Worm (Caenorhabditis elegans) whole organism, L4/young adult: ENCODE results near the gene Y54G11A.3.
"Not testable (repeated sequence)": the region's sequence is repeated elsewhere in the genome, so short reads cannot be mapped to it uniquely, and the experiment has no call there.

Experiments
- W03F9.2 ChIP-seq: fragments of 150-350 bp; optimal IDR thresholded peaks from 2 replicates; lab custom pipeline; 2014; ENCODE audit warnings: missing biosample characterization, missing genetic modification characterization
- dao-5 ChIP-seq: sonication (generic microtip); optimal IDR thresholded peaks from 2 replicates; lab custom pipeline; 2016; ENCODE audit warnings: missing genotype, missing genetic modification characterization, moderate library complexity, missing compliant biosample characterization
- him-1 ChIP-seq: sonication (generic microtip); optimal IDR thresholded peaks from 2 replicates; lab custom pipeline; 2016; ENCODE audit warnings: missing genotype, missing genetic modification reagents, missing genetic modification characterization, missing compliant biosample characterization

The Y54G11A.3 gene

DNA sequence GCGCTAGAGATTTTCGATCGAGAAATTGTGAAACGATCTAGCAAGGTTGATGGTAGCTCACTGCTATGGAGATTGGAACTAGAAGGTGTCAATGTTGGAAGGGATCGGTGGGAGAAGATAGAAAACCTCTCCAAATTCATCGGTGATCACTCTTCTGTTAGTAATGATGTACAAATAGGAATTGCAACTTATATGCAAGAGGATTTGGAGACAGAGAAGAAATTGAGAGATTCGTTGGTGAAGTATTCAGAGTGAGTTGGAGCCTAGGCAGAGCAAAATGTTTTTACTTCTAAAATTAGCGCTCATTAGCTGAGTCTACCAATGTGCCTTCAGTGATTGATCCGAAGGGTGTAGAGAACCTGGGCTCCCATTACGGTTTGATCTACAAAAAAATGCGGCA is 18.0 kb downstream of the Y54G11A.3 start:
- TF ChIP-seq dao-5 (tag; lab: Kevin White, UChicago), result no peak
- TF ChIP-seq W03F9.2 (tag; lab: Kevin White, UChicago), result no peak
- no peak for TF ChIP-seq him-1 (tag; lab: Kevin White, UChicago)

DNA sequence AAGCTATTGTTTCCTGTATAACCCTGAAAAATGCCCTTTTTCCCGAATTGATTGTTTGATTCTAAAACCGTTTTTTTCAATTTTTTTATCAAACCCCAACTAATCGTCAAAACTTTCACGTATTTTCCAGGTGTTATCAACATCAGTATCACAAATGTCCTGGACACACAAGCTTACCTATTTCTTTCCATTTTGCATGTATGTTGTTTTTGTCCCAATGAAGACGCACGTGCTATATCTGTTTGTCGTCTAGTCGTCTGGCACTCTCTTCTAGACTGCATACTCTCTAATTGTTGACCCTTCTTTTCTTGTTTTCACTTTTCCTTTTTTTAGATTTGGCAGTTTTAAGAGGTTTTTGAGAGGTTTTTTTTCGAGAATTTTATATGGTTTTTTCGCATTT is 19.9 kb downstream of the Y54G11A.3 start:
- TF ChIP-seq dao-5 (tag; lab: Kevin White, UChicago), result no peak
- peak; percentile 47 for TF ChIP-seq W03F9.2 (tag; lab: Kevin White, UChicago)

DNA sequence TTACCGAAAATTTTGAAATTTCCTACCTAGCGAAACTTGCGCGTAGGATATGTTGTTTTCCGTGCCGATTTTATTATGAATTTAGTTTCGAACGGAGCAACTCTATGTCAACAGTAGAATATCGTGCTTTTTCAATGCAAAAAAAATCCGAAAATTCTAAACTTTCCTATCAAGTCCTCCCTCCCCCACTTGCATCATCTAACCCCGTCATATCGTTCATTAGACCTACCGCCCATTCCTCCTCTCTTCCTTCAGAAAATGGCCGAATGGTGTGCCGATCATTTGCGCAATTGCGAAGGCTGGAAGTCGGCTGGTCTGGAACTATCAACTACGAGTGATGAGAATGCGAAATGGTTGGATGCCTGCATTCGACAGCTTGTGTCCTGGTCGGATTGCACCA is 20.6 kb downstream of the Y54G11A.3 start, which contains the start of gene Y54G11A.7:
Gene Y54G11A.7 (plus strand): TSS at position 256 of the 400 bp plus-strand sequence.
- TF ChIP-seq W03F9.2, him-1, dao-5 (tag; lab: Kevin White, UChicago): not testable (repeated sequence)

DNA sequence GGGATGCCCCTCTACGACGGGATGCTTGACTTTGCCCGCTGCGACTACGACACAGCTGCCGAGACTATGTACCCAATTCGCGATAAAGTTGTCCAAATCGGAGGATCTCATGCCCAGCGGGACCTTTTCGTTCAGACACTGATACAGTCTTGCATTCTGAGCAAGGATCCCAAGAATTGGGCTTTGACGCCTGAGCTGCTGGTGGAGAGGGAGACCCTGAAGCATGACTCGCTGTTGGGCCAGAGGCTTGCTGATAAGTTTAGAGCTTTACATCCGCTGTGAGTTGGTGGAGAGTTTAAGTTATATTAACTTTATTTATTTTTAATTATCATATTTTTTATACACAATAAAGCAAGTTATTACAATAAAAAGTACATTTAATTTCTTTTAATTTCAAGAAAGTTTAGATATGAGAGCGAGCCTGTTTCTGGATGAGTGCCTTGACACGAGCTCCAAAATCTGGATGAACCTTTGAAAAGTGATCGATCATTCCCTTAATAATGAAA is 22.9 kb downstream of the Y54G11A.3 start:
- TF ChIP-seq dao-5 (tag; lab: Kevin White, UChicago) (no peak), him-1 (tag; lab: Kevin White, UChicago) (no peak)

DNA sequence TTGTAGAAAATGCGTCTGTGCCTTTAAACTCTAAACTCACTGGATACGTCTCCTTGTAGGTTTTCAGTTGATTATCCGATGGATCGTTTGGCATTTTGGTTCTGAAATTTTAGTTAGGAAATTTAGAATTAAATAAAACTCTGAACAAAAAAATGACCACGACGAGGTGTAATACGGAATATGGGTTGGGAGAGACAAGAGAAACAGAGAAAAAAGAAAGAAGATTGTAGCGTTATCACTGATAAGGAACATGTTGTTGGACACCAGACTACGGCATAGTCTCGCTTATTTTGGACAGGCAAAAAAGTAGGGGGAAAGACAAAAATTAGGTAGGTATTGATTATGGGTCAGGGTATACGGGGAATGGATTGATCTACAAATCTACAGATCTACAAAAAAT is 25.5 kb downstream of the Y54G11A.3 start, which contains the start of gene ctl-2:
Gene ctl-2 (minus strand): TSS at position 101 of the 400 bp plus-strand sequence.
- TF ChIP-seq W03F9.2, him-1, dao-5 (tag; lab: Kevin White, UChicago): not testable (repeated sequence)

DNA sequence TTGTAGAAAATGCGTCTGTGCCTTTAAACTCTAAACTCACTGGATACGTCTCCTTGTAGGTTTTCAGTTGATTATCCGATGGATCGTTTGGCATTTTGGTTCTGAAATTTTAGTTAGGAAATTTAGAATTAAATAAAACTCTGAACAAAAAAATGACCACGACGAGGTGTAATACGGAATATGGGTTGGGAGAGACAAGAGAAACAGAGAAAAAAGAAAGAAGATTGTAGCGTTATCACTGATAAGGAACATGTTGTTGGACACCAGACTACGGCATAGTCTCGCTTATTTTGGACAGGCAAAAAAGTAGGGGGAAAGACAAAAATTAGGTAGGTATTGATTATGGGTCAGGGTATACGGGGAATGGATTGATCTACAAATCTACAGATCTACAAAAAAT is 29.7 kb downstream of the Y54G11A.3 start, which contains the start of gene ctl-1:
Gene ctl-1 (minus strand): TSS at position 101 of the 400 bp plus-strand sequence.
- not testable (repeated sequence) for TF ChIP-seq W03F9.2, him-1, dao-5 (tag; lab: Kevin White, UChicago)

DNA sequence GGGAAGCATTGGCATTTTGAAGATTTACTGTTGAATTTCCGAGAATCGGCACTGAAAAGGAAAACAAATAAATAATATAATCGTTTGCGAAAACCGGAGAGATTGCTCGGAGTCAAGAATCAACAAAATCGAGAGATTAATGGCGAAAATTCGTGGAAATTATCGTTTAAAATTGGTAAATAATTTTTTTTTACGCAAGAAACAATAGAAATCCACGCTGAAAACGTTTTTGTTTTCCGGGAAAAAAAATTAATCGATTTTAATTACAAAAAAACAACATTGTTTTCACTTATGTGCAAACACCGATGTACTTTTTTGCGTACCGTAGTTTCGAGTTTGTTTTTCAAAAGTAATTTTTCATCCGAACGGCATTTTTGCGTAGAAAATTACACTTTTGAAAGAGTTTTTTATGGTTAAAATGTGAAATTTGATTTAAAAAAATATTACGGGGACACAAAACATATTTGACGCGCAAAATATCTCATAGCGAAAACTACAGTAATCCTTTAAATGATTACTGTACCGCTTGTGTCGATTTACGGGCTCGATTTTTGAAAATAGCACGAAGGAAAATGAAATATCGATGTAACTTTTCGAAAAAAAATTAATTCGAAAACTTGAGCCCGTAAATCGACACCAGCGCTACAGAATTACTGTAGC is 34.4 kb downstream of the Y54G11A.3 start, which contains the start of gene ctl-3:
Gene ctl-3 (minus strand): TSS at position 51 of the 660 bp plus-strand sequence.
- TF ChIP-seq dao-5 (tag; lab: Kevin White, UChicago), result no peak
- no peak for TF ChIP-seq him-1 (tag; lab: Kevin White, UChicago)
- no peak for TF ChIP-seq W03F9.2 (tag; lab: Kevin White, UChicago)

DNA sequence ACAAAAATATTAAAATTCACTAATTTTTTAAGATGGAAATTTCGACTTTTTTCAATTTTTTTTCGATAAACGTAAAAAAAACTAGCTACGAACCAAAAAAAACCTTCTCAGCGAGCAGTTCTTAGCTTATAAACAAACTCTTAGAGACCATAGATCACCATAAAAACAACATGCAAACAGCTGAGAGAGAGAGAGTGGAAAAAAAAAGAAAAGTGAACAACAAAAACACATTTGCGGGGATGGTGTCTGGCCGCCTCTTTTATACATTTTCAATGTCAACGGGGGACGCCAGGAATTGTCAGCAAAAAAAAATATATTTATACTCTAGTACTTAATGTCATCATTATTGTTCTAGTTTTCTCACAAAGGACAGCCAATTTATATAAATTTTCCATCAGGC is 35.1 kb downstream of the Y54G11A.3 start:
- TF ChIP-seq him-1 (tag; lab: Kevin White, UChicago), result no peak
- TF ChIP-seq dao-5 (tag; lab: Kevin White, UChicago), result no peak
- no peak for TF ChIP-seq W03F9.2 (tag; lab: Kevin White, UChicago)

DNA sequence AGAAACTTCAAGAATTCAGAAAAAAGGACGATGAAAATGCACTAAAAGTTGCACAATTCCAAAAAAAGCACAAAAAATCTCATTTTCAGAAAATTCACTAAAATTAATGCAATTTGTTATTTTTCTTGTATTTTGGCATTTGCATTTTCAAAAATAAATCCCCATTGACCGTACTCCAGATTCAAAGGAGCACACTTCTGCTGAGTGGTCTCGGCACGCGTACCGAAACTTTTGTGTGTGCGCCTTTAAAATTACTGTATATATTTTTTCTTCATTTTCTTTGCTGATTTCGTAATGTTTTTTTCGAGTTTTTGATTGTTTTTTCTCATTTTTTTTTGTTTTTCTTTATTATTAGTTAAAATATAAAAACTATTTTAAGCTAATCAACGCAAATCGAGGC is 35.8 kb downstream of the Y54G11A.3 start:
- no peak for TF ChIP-seq W03F9.2 (tag; lab: Kevin White, UChicago)
- no peak for TF ChIP-seq him-1 (tag; lab: Kevin White, UChicago)
- TF ChIP-seq dao-5 (tag; lab: Kevin White, UChicago), result no peak

DNA sequence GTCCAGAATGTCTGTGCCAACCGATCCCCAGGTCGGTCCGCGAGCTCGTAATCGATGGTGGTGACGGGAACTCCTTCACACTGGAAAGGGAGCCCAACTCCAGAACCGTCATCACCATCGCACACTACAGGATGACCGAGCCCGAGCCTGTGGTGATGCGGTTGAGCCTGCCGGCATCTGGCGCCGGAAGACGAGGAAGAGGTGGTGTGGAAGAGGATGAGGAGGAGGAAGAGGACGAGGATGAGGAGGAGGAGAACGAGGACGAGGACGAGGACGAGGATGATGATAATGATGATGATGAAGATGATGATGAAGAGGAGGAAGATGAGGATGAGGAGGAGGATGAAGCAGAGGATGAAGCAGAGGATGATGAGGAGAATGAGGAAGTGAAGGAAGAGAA is 41.6 kb downstream of the Y54G11A.3 start, which contains the start of gene Y54G11A.14:
Gene Y54G11A.14 (plus strand): TSS at position 132 of the 400 bp plus-strand sequence.
- no peak for TF ChIP-seq him-1 (tag; lab: Kevin White, UChicago)
- no peak for TF ChIP-seq dao-5 (tag; lab: Kevin White, UChicago)
- TF ChIP-seq W03F9.2 (tag; lab: Kevin White, UChicago), result no peak

DNA sequence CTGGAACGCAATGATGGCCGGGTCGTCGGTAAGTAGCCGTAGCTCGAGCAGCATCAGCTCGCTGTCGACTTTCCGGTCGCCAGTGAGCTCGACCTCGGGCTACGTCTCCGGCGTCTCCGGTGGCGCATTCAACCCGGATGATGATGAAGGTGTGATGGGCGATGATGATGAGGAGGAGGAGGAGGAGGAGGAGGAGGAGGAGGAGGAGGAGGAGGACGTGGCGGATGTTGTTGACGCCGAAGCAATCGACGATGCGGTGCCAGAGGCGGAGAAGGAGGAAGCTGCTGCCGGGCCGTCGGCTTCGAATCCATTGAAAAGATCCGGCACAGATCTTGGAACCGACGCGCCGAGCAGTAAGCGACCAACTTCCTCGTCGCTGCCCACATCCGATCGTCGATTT is 42.8 kb downstream of the Y54G11A.3 start:
- no peak for TF ChIP-seq him-1 (tag; lab: Kevin White, UChicago)
- no peak for TF ChIP-seq dao-5 (tag; lab: Kevin White, UChicago)
- no peak for TF ChIP-seq W03F9.2 (tag; lab: Kevin White, UChicago)

DNA sequence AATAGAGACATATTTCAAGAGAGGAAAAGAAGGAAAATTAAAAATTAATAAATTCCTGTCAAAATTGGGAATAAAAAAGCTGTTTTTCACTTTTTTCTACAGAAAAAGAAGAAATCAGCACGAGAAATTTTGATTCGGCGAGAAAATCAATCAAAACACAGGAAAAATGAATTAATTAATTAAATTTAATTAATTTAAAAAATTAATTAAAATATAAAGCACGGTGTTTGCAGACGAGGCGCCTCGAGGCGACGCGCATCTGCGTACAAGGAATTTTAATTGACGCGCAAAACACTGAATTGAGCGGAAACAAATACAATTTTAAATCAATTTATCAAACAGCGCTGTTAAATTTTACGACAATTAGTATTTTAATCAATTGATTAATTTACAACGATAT is 44.8 kb downstream of the Y54G11A.3 start:
- TF ChIP-seq dao-5 (tag; lab: Kevin White, UChicago), result no peak
